Fruit fly (Drosophila melanogaster) whole organism, embryonic: Measurements from ENCODE around the gene usp.

ENCODE experiments used
- Adf1 ChIP-seq: fragments of 200-800 bp; sonication (Bioruptor generic); IDR thresholded peaks from 2 replicates; pipeline ENCODE4 v1.3.6; 2022; ENCODE audit warnings: missing biosample characterization, missing genetic modification characterization
- B-H1 ChIP-seq: fragments of 200-800 bp; sonication (Bioruptor generic); IDR thresholded peaks from 3 replicates; pipeline ENCODE4 v1.3.6; 2022; ENCODE audit warnings: missing biosample characterization, missing genetic modification characterization
- CG1024 ChIP-seq: fragments of 200-800 bp; sonication (Bioruptor generic); IDR thresholded peaks from 2 replicates; pipeline ENCODE4 v1.3.6; 2022; ENCODE audit warnings: missing biosample characterization, missing genetic modification characterization
- CG10366 ChIP-seq: fragments of 200-800 bp; sonication (Bioruptor generic); IDR thresholded peaks from 2 replicates; pipeline ENCODE4 v1.3.6; 2022; ENCODE audit warnings: missing biosample characterization, missing genetic modification characterization
- CG10959 ChIP-seq: fragments of 200-800 bp; sonication (Bioruptor generic); IDR thresholded peaks from 2 replicates; pipeline ENCODE4 v1.3.6; 2022; ENCODE audit warnings: missing biosample characterization, missing genetic modification characterization
- CG15514 ChIP-seq: fragments of 200-800 bp; sonication (Bioruptor generic); optimal IDR thresholded peaks from 3 replicates; lab custom pipeline; 2017; ENCODE audit warnings: missing biosample characterization, missing genetic modification characterization, mild to moderate bottlenecking, moderate library complexity, missing genetic modification reagents
- CG16815 ChIP-seq: fragments of 200-800 bp; sonication (Bioruptor generic); optimal IDR thresholded peaks from 3 replicates; lab custom pipeline; 2017; ENCODE audit warnings: missing biosample characterization, mild to moderate bottlenecking, missing genetic modification characterization
- CG18011 ChIP-seq: fragments of 200-800 bp; sonication (Bioruptor generic); optimal IDR thresholded peaks from 2 replicates; lab custom pipeline; 2017; ENCODE audit warnings: missing biosample characterization, missing genetic modification characterization, mild to moderate bottlenecking, moderate library complexity, missing genotype
- CG18764 ChIP-seq: fragments of 200-800 bp; sonication (Bioruptor generic); optimal IDR thresholded peaks from 3 replicates; lab custom pipeline; 2016; ENCODE audit warnings: missing biosample characterization, missing genetic modification characterization
- CG2116 ChIP-seq: fragments of 200-800 bp; sonication (Bioruptor generic); optimal IDR thresholded peaks from 3 replicates; lab custom pipeline; 2018; ENCODE audit warnings: missing biosample characterization, mild to moderate bottlenecking, missing genetic modification characterization
- CG2875 ChIP-seq: fragments of 200-800 bp; sonication (Bioruptor generic); optimal IDR thresholded peaks from 2 replicates; lab custom pipeline; 2017; ENCODE audit warnings: missing biosample characterization, mild to moderate bottlenecking, missing genetic modification characterization, missing genetic modification reagents
- CG3281 ChIP-seq: fragments of 200-800 bp; sonication (Bioruptor generic); optimal IDR thresholded peaks from 3 replicates; lab custom pipeline; 2017; ENCODE audit warnings: missing biosample characterization, mild to moderate bottlenecking, missing genetic modification characterization
- CG33213 ChIP-seq: fragments of 200-800 bp; sonication (Bioruptor generic); optimal IDR thresholded peaks from 3 replicates; lab custom pipeline; 2016; ENCODE audit warnings: missing biosample characterization, missing genetic modification characterization
- CG3995 ChIP-seq: fragments of 200-800 bp; sonication (Bioruptor generic); optimal IDR thresholded peaks from 3 replicates; lab custom pipeline; 2016; ENCODE audit warnings: missing biosample characterization, missing genetic modification characterization
- CG43689 ChIP-seq: fragments of 200-800 bp; sonication (Bioruptor generic); IDR thresholded peaks from 2 replicates; pipeline ENCODE4 v1.3.6; 2022; ENCODE audit warnings: missing biosample characterization, missing genetic modification characterization
- CG4617 ChIP-seq: fragments of 200-800 bp; sonication (Bioruptor generic); optimal IDR thresholded peaks from 3 replicates; lab custom pipeline; 2016; ENCODE audit warnings: missing biosample characterization, missing genetic modification characterization, borderline replicate concordance
- CG6175 ChIP-seq: fragments of 200-800 bp; sonication (Bioruptor generic); IDR thresholded peaks from 3 replicates; pipeline ENCODE4 v1.3.6; 2022; ENCODE audit warnings: missing biosample characterization, missing genetic modification characterization
- CG8388 ChIP-seq: fragments of 200-800 bp; sonication (Bioruptor generic); optimal IDR thresholded peaks from 2 replicates; lab custom pipeline; 2019; ENCODE audit warnings: missing biosample characterization, mild to moderate bottlenecking, missing genetic modification characterization, moderate library complexity
- CG8478 ChIP-seq: fragments of >200 bp; optimal IDR thresholded peaks from 2 replicates; lab custom pipeline; 2018
- CG8765 ChIP-seq: fragments of 200-800 bp; sonication (Bioruptor generic); IDR thresholded peaks from 2 replicates; pipeline ENCODE4 v1.3.6; 2022; ENCODE audit warnings: missing biosample characterization, missing genetic modification characterization
- CG9609 ChIP-seq: fragments of 200-800 bp; sonication (Bioruptor generic); optimal IDR thresholded peaks from 3 replicates; lab custom pipeline; 2016; ENCODE audit warnings: missing biosample characterization, missing genetic modification characterization
- Drgx ChIP-seq: fragments of 200-800 bp; sonication (Bioruptor generic); IDR thresholded peaks from 2 replicates; pipeline ENCODE4 v1.3.6; 2022; ENCODE audit warnings: missing biosample characterization, missing genetic modification characterization
- E2f2 ChIP-seq: fragments of 200-800 bp; sonication (Bioruptor generic); IDR thresholded peaks from 2 replicates; pipeline ENCODE4 v1.3.6; 2022; ENCODE audit warnings: missing biosample characterization, missing genetic modification characterization
- Hr78 ChIP-seq, 2 experiments: fragments of 200-800 bp in 1 of 2; fragments of >200 bp in 1 of 2; sonication (Bioruptor generic) in 1 of 2; optimal IDR thresholded peaks; 2 replicates each; lab custom pipeline; 2017 to 2019; ENCODE audit warnings: missing biosample characterization in 2 of 2, missing genetic modification characterization in 2 of 2, mild to moderate bottlenecking in 1 of 2, moderate library complexity in 1 of 2
- Mrtf ChIP-seq: fragments of 200-800 bp; sonication (Bioruptor generic); IDR thresholded peaks from 3 replicates; pipeline ENCODE4 v1.3.6; 2022; ENCODE audit warnings: missing biosample characterization, missing genetic modification characterization
- NC2β ChIP-seq: fragments of 200-800 bp; sonication (Bioruptor generic); optimal IDR thresholded peaks from 2 replicates; lab custom pipeline; 2016; ENCODE audit warnings: missing biosample characterization, missing genetic modification characterization
- Six4 ChIP-seq: fragments of 200-800 bp; sonication (Bioruptor generic); optimal IDR thresholded peaks from 2 replicates; lab custom pipeline; 2016; ENCODE audit warnings: missing biosample characterization, missing genetic modification characterization
- Taf1 ChIP-seq: fragments of 200-800 bp; sonication (Bioruptor generic); IDR thresholded peaks from 2 replicates; pipeline ENCODE4 v1.3.6; 2022; ENCODE audit warnings: missing biosample characterization, missing genetic modification characterization
- YL-1 ChIP-seq: fragments of 200-800 bp; sonication (Bioruptor generic); optimal IDR thresholded peaks from 3 replicates; lab custom pipeline; 2017; ENCODE audit warnings: missing biosample characterization, mild to moderate bottlenecking, missing genetic modification characterization
- chm ChIP-seq: fragments of 200-800 bp; sonication (Bioruptor generic); IDR thresholded peaks from 2 replicates; pipeline ENCODE4 v1.3.6; 2022; ENCODE audit warnings: missing biosample characterization, missing genetic modification characterization
- da ChIP-seq: fragments of 200-800 bp; sonication (Bioruptor generic); optimal IDR thresholded peaks from 2 replicates; lab custom pipeline; 2016; ENCODE audit warnings: missing biosample characterization, missing genetic modification characterization
- dan ChIP-seq: fragments of 200-800 bp; sonication (Bioruptor generic); IDR thresholded peaks from 2 replicates; pipeline ENCODE4 v1.3.6; 2022; ENCODE audit warnings: missing biosample characterization, missing genetic modification characterization
- esg ChIP-seq: fragments of 200-800 bp; sonication (Bioruptor generic); conservative IDR thresholded peaks from 2 replicates; pipeline ENCODE4 v1.3.6; 2022; ENCODE audit warnings: missing biosample characterization, missing genetic modification characterization
- eyg ChIP-seq: fragments of 200-800 bp; sonication (Bioruptor generic); optimal IDR thresholded peaks from 3 replicates; lab custom pipeline; 2016; ENCODE audit warnings: missing biosample characterization, missing genetic modification characterization
- insv ChIP-seq, 2 experiments: fragments of 200-800 bp; sonication (Bioruptor generic); optimal IDR thresholded peaks; 3 replicates each; lab custom pipeline; 2016 to 2018; ENCODE audit warnings: missing biosample characterization in 2 of 2, missing genetic modification characterization in 2 of 2
- kay ChIP-seq: fragments of 200-800 bp; sonication (Bioruptor generic); optimal IDR thresholded peaks from 2 replicates; lab custom pipeline; 2016; ENCODE audit warnings: missing biosample characterization, missing genetic modification characterization
- lov ChIP-seq, 2 experiments: fragments of 200-800 bp in 1 of 2; fragments of >200 bp in 1 of 2; sonication (Bioruptor generic) in 1 of 2; IDR thresholded peaks in 1 of 2; optimal IDR thresholded peaks in 1 of 2; 2 replicates in 1 of 2; 3 replicates in 1 of 2; pipeline versions ENCODE4 v1.3.6 to Lab custom; 2017 to 2022; ENCODE audit warnings: missing biosample characterization in 1 of 2, missing genetic modification characterization in 1 of 2
- luna ChIP-seq: fragments of 200-800 bp; sonication (Bioruptor generic); optimal IDR thresholded peaks from 2 replicates; lab custom pipeline; 2016; ENCODE audit warnings: missing biosample characterization, missing genetic modification characterization
- maf-S ChIP-seq: fragments of 200-800 bp; sonication (Bioruptor generic); optimal IDR thresholded peaks from 2 replicates; lab custom pipeline; 2016; ENCODE audit warnings: missing biosample characterization, missing genetic modification characterization
- nmo ChIP-seq: fragments of 200-800 bp; sonication (Bioruptor generic); optimal IDR thresholded peaks from 2 replicates; lab custom pipeline; 2018; ENCODE audit warnings: missing biosample characterization, mild to moderate bottlenecking, missing genetic modification characterization, moderate library complexity
- oc ChIP-seq: fragments of 200-800 bp; sonication (Bioruptor generic); optimal IDR thresholded peaks from 2 replicates; lab custom pipeline; 2018; ENCODE audit warnings: missing biosample characterization, mild to moderate bottlenecking, missing genetic modification characterization, moderate library complexity
- org-1 ChIP-seq: fragments of 200-800 bp; sonication (Bioruptor generic); optimal IDR thresholded peaks from 2 replicates; lab custom pipeline; 2017; ENCODE audit warnings: missing biosample characterization, missing genetic modification characterization
- scrt ChIP-seq: fragments of 200-800 bp; sonication (Bioruptor generic); optimal IDR thresholded peaks from 2 replicates; lab custom pipeline; 2018; ENCODE audit warnings: missing biosample characterization, mild to moderate bottlenecking, missing genetic modification characterization, moderate library complexity
- slbo ChIP-seq: fragments of 200-800 bp; sonication (Bioruptor generic); IDR thresholded peaks from 2 replicates; pipeline ENCODE4 v1.3.6; 2022; ENCODE audit warnings: missing biosample characterization, missing genetic modification characterization
- so ChIP-seq: fragments of 200-800 bp; sonication (Bioruptor generic); IDR thresholded peaks from 3 replicates; pipeline ENCODE4 v1.3.6; 2022; ENCODE audit warnings: missing biosample characterization, missing genetic modification characterization
- sqz ChIP-seq: fragments of 200-800 bp; sonication (Bioruptor generic); optimal IDR thresholded peaks from 3 replicates; lab custom pipeline; 2018; ENCODE audit warnings: missing biosample characterization, mild to moderate bottlenecking, missing genetic modification characterization
- sr ChIP-seq: fragments of 200-800 bp; sonication (Bioruptor generic); IDR thresholded peaks from 3 replicates; pipeline ENCODE4 v1.3.6; 2022; ENCODE audit warnings: missing biosample characterization, missing genetic modification characterization
- stc ChIP-seq: fragments of 200-800 bp; sonication (Bioruptor generic); IDR thresholded peaks from 2 replicates; pipeline ENCODE4 v1.3.6; 2022; ENCODE audit warnings: missing biosample characterization, missing genetic modification characterization
- tll ChIP-seq, 2 experiments: fragments of 200-800 bp in 1 of 2; fragments of >200 bp in 1 of 2; sonication (Bioruptor generic) in 1 of 2; optimal IDR thresholded peaks; 2 replicates each; lab custom pipeline; 2017 to 2019; ENCODE audit warnings: missing biosample characterization in 2 of 2, missing genetic modification characterization in 2 of 2, mild to moderate bottlenecking in 1 of 2, moderate library complexity in 1 of 2
- twi ChIP-seq: fragments of 200-800 bp; optimal IDR thresholded peaks from 2 replicates; lab custom pipeline; 2019; ENCODE audit warnings: missing biosample characterization, mild to moderate bottlenecking, missing genetic modification characterization, moderate library complexity
- z ChIP-seq: fragments of 200-800 bp; sonication (Bioruptor generic); IDR thresholded peaks from 3 replicates; pipeline ENCODE4 v1.3.6; 2022; ENCODE audit warnings: missing biosample characterization, missing genetic modification characterization

Gene usp

dm6 chrX:2080367-2080927 is 38.3 kb upstream of the usp start, which contains the start of the genes CG16903 and Unc-76 (continued):
- TF ChIP-seq insv (GFP tag; optimal IDR thresholded peaks at IDR 0.05; lab: Kevin White, UChicago), result peak in 1 of 2 experiments; percentile 87
- TF ChIP-seq CG8765, result no peak
- TF ChIP-seq lov (optimal IDR thresholded peaks at IDR 0.05; lab: Kevin White, UChicago), result no peak
- no peak for TF ChIP-seq lov (GFP tag; IDR thresholded peaks at IDR 0.05; lab: Robert Waterston, UW)
- peak; percentile 85 for TF ChIP-seq CG15514 (GFP tag; lab: Kevin White, UChicago)
- TF ChIP-seq kay (GFP tag; lab: Kevin White, UChicago), result no peak
- TF ChIP-seq CG3995 (GFP tag; lab: Kevin White, UChicago), result peak; percentile 32
- no peak for TF ChIP-seq CG6175
- no peak for TF ChIP-seq CG10959
- TF ChIP-seq Hr78 (GFP tag; optimal IDR thresholded peaks at IDR 0.05; lab: Kevin White, UChicago), result peak in 1 of 2 experiments; percentile 24
- no peak for TF ChIP-seq CG18011
- TF ChIP-seq org-1, result no peak
- TF ChIP-seq CG16815 (GFP tag; lab: Kevin White, UChicago), result no peak
- peak; percentile 7 for TF ChIP-seq Six4
- TF ChIP-seq so (GFP tag; lab: Robert Waterston, UW), result peak; percentile 26; the same call in 1 of the 3 replicates
- TF ChIP-seq B-H1 (GFP tag; lab: Robert Waterston, UW), result no peak
- no peak for TF ChIP-seq Mrtf
- TF ChIP-seq CG33213 (GFP tag; lab: Kevin White, UChicago), result peak; percentile 91
- no peak for TF ChIP-seq da (GFP tag; lab: Kevin White, UChicago)
- TF ChIP-seq z (GFP tag; lab: Robert Waterston, UW), result no peak; the same call in 2 of the 3 replicates
- peak; percentile 35 for TF ChIP-seq CG9609 (GFP tag; lab: Kevin White, UChicago)
- peak; percentile 47 for TF ChIP-seq CG2875 (GFP tag; lab: Kevin White, UChicago)
- 0 out of 3 replicates have a peak, but pooled peaks have one; percentile 7 for TF ChIP-seq sr (GFP tag; lab: Robert Waterston, UW)
- TF ChIP-seq tll (GFP tag; optimal IDR thresholded peaks at IDR 0.05; lab: Kevin White, UChicago), result no peak
- TF ChIP-seq CG2116 (GFP tag; lab: Kevin White, UChicago), result peak; percentile 97
- no peak for TF ChIP-seq luna (GFP tag; lab: Kevin White, UChicago)
- TF ChIP-seq Drgx (GFP tag; lab: Robert Waterston, UW), result no peak
- TF ChIP-seq scrt (GFP tag; lab: Kevin White, UChicago), result peak; percentile 51
- peak; percentile 69 for TF ChIP-seq E2f2 (GFP tag; lab: Robert Waterston, UW)
- no peak for TF ChIP-seq dan (GFP tag; lab: Robert Waterston, UW)
- TF ChIP-seq CG4617 (GFP tag; lab: Kevin White, UChicago), result peak; percentile 90
- peak; percentile 76 for TF ChIP-seq sqz (GFP tag; lab: Kevin White, UChicago)
- TF ChIP-seq Taf1 (GFP tag; lab: Robert Waterston, UW), result no peak
- TF ChIP-seq eyg (GFP tag; lab: Kevin White, UChicago), result no peak
- no peak for TF ChIP-seq CG1024 (GFP tag; lab: Robert Waterston, UW)
- TF ChIP-seq NC2β (GFP tag; lab: Kevin White, UChicago), result peak; percentile 41
- no peak for TF ChIP-seq maf-S
- TF ChIP-seq CG3281 (GFP tag; lab: Kevin White, UChicago), result peak; percentile 36
- no peak for TF ChIP-seq stc
- TF ChIP-seq Adf1 (GFP tag; lab: Robert Waterston, UW), result no peak; the same call in 1 of the 2 replicates
- no peak for TF ChIP-seq CG8388 (GFP tag; lab: Kevin White, UChicago)
- peak; percentile 21; the same call in 1 of the 2 replicates for TF ChIP-seq slbo (GFP tag; lab: Robert Waterston, UW)
- no peak for TF ChIP-seq CG8478 (lab: Kevin White, UChicago)
- TF ChIP-seq twi (tag; lab: Kevin White, UChicago), result peak; percentile 8
- TF ChIP-seq nmo (GFP tag; lab: Kevin White, UChicago), result peak; percentile 70
- no peak for TF ChIP-seq esg
- TF ChIP-seq CG43689 (GFP tag; lab: Robert Waterston, UW), result no peak
- peak; percentile 78 for TF ChIP-seq chm
- no peak for TF ChIP-seq CG18764 (GFP tag; lab: Kevin White, UChicago)
- TF ChIP-seq CG10366, result no peak
- peak; percentile 73 for TF ChIP-seq YL-1 (GFP tag; lab: Kevin White, UChicago)
- peak; percentile 16 for TF ChIP-seq oc (tag; lab: Kevin White, UChicago)
